Worm (Caenorhabditis elegans) whole organism, L2 larva: Measurements from ENCODE around the gene F43G6.8.

Source experiments
- F13H6.1 ChIP-seq: sonication (generic microtip); optimal IDR thresholded peaks from 2 replicates; lab custom pipeline; 2016; ENCODE audit warnings: missing genetic modification characterization, missing compliant biosample characterization
- ZK546.5 ChIP-seq: sonication (generic microtip); optimal IDR thresholded peaks from 2 replicates; lab custom pipeline; 2017; ENCODE audit warnings: missing biosample characterization, missing genetic modification characterization
- ama-1 ChIP-seq: fragments of 150-350 bp; optimal IDR thresholded peaks from 2 replicates; lab custom pipeline; 2018; ENCODE audit warnings: inconsistent platforms
- egl-27 ChIP-seq: sonication (generic microtip); optimal IDR thresholded peaks from 3 replicates; lab custom pipeline; 2017; ENCODE audit warnings: missing biosample characterization, missing genetic modification reagents, missing genetic modification characterization
- elt-3 ChIP-seq: sonication (generic microtip); optimal IDR thresholded peaks from 2 replicates; lab custom pipeline; 2017; ENCODE audit warnings: missing biosample characterization, missing genetic modification characterization
- fos-1 ChIP-seq: fragments of 150-350 bp; optimal IDR thresholded peaks from 2 replicates; lab custom pipeline; 2014; ENCODE audit warnings: missing biosample characterization, missing genetic modification characterization
- lin-13 ChIP-seq: fragments of 150-350 bp; optimal IDR thresholded peaks from 2 replicates; lab custom pipeline; 2014; ENCODE audit warnings: missing biosample characterization, missing genetic modification reagents, missing genetic modification characterization
- mab-5 ChIP-seq: fragments of 150-350 bp; optimal IDR thresholded peaks from 2 replicates; lab custom pipeline; 2014; ENCODE audit warnings: missing biosample characterization, missing genetic modification characterization
- mdl-1 ChIP-seq, 2 experiments: fragments of 150-350 bp in 1 of 2; sonication (generic microtip) in 1 of 2; optimal IDR thresholded peaks; 2 replicates each; lab custom pipeline; 2017; ENCODE audit warnings: missing biosample characterization in 2 of 2, missing genetic modification characterization in 2 of 2
- nhr-23 ChIP-seq: fragments of 150-350 bp; optimal IDR thresholded peaks from 2 replicates; lab custom pipeline; 2014; ENCODE audit warnings: missing biosample characterization, missing genetic modification reagents, missing genetic modification characterization
- nhr-25 ChIP-seq: fragments of 150-350 bp; sonication (generic microtip); optimal IDR thresholded peaks from 3 replicates; lab custom pipeline; 2014; ENCODE audit warnings: missing biosample characterization, missing genetic modification characterization
- nhr-77 ChIP-seq: fragments of 150-350 bp; optimal IDR thresholded peaks from 2 replicates; lab custom pipeline; 2014; ENCODE audit warnings: missing biosample characterization, missing genetic modification characterization
- snpc-4 ChIP-seq: fragments of 150-350 bp; optimal IDR thresholded peaks from 2 replicates; lab custom pipeline; 2014; ENCODE audit warnings: missing biosample characterization, missing genetic modification characterization

DNA sequence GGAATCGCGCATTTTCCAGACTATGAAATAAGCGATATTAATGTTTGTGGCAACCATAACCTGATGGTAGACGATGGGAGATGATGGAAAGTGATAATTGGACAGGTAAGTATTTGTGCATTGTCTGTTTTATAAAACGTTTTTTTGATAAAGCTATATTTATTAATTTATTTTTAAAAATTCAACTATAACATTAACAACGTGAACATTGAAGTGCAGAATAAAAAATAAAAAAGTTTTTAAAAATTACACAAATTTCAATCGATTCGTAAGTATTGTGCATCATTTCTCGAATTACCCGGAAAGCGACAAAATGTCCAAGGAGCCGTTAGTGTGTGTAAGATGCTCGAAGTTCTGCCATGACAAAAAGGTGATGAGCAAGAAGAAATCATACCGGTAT lies 7.6 kb downstream of the F43G6.8 start, which contains the start of gene jmjd-1.1:
- TF ChIP-seq ama-1 (no peak), egl-27 (tag; lab: Kevin White, UChicago) (no peak), lin-13 (GFP tag; lab: Kevin White, UChicago) (no peak), F13H6.1 (tag; lab: Kevin White, UChicago) (no peak), ZK546.5 (tag; lab: Kevin White, UChicago) (no peak), mab-5 (no peak), elt-3 (tag; lab: Kevin White, UChicago) (no peak), nhr-25 (tag; lab: Kevin White, UChicago) (no peak), mdl-1 (tag; optimal IDR thresholded peaks at IDR 0.05; lab: Kevin White, UChicago) (no peak), nhr-23 (tag; lab: Kevin White, UChicago) (no peak), fos-1 (no peak), nhr-77 (tag; lab: Kevin White, UChicago) (no peak), snpc-4 (no peak)
